Fruit fly (Drosophila melanogaster) S2 (cell line): ENCODE measurements around the gene CG12817.
A peak's percentile ranks its signal among the peaks of the same experiment; 100 is the strongest.

Experiments
- CG8478 ChIP-seq: fragments of >200 bp; optimal IDR thresholded peaks from 2 replicates; lab custom pipeline; 2018
- CTCF ChIP-seq, 2 experiments: fragments of >200 bp; optimal IDR thresholded peaks; 2 replicates each; lab custom pipeline; 2018

DNA sequence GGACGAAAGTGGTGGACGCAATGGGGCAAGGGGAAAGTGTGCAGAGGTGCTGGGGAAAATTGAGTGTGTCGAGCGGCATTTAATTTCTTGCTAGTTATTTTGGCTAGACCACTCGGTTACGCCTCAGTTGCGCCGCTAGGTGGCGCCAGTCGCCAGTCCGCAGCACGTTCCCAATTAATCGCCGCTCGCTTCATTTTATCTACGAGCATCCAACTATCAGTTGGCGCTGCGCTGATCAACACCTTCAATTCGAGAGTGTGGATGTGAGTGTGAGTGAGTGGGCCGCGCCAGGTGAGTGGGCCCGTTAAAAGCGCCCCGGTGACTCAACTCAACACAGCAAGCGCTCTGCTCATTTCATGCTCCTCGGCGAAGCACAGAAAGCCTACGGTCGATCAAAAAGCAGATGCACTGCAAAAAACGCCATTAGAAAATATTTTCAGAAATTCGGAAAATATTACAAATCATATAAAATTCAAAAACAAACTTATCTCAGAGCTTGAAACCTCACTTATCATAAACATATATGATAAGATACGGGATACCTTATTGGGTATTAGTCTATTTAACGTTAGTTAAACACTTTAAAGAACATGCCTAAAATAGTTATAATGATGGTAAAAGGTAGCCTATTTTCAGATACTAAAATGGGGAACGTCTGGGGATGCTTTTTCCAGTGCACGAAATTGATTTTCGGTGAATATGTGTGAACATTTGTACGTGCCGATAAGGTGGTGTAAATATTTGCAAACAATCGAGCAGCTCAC lies 43.8 kb upstream of the CG12817 start:
- TF ChIP-seq CG8478, result no peak
- TF ChIP-seq CTCF (optimal IDR thresholded peaks at IDR 0.05; lab: Kevin White, UChicago), result peak; percentile 83 to 89
